Fruit fly (Drosophila melanogaster) Kc167 (cell line): ENCODE results near the gene olf413.

Source experiments
- Myc ChIP-seq: fragments of >200 bp; optimal IDR thresholded peaks from 2 replicates; lab custom pipeline; 2017; ENCODE audit warnings: missing external identifiers
- Sin3A ChIP-seq: fragments of >200 bp; optimal IDR thresholded peaks from 2 replicates; lab custom pipeline; 2018; ENCODE audit warnings: missing external identifiers
- h ChIP-seq: fragments of >200 bp; optimal IDR thresholded peaks from 3 replicates; lab custom pipeline; 2018; ENCODE audit warnings: missing external identifiers
- insv ChIP-seq: fragments of >200 bp; optimal IDR thresholded peaks from 3 replicates; lab custom pipeline; 2018; ENCODE audit warnings: missing external identifiers
- psq ChIP-seq: fragments of >200 bp; optimal IDR thresholded peaks from 2 replicates; lab custom pipeline; 2017; ENCODE audit warnings: missing external identifiers
- ttk ChIP-seq: sonication (Bioruptor generic); optimal IDR thresholded peaks from 2 replicates; lab custom pipeline; 2017; ENCODE audit warnings: missing external identifiers

The olf413 gene

dm6 chr3L:22135849-22136248, at the start of gene olf413:
Gene olf413 (plus strand): TSS chr3L:22136090.
- TF ChIP-seq psq (lab: Kevin White, UChicago): no peak
- no peak for TF ChIP-seq Sin3A
- TF ChIP-seq insv: no peak
- no peak for TF ChIP-seq ttk (lab: Kevin White, UChicago)
- no peak for TF ChIP-seq h (lab: Kevin White, UChicago)
- no peak for TF ChIP-seq Myc (lab: Kevin White, UChicago)

- TF ChIP-seq insv: no peak
- no peak for TF ChIP-seq ttk (lab: Kevin White, UChicago)
- TF ChIP-seq h (lab: Kevin White, UChicago): no peak
- no peak for TF ChIP-seq Myc (lab: Kevin White, UChicago)
- TF ChIP-seq psq (lab: Kevin White, UChicago): no peak
- TF ChIP-seq Sin3A: no peak
These were observed 44.6 kb upstream of the olf413 start for dm6 chr3L:22091339-22091738.

- TF ChIP-seq Sin3A: no peak
- TF ChIP-seq Myc (lab: Kevin White, UChicago): no peak
- TF ChIP-seq h (lab: Kevin White, UChicago): no peak
These were observed 41.5 kb upstream of the olf413 start for dm6 chr3L:22094308-22094866.

- TF ChIP-seq insv: no peak
- TF ChIP-seq Sin3A: no peak
- no peak for TF ChIP-seq h (lab: Kevin White, UChicago)
- TF ChIP-seq psq (lab: Kevin White, UChicago): no peak
- TF ChIP-seq ttk (lab: Kevin White, UChicago): no peak
- TF ChIP-seq Myc (lab: Kevin White, UChicago): no peak
These were observed 29.2 kb upstream of the olf413 start for dm6 chr3L:22106704-22107103.

dm6 chr3L:22109903-22110302, 26.0 kb upstream of the olf413 start:
- TF ChIP-seq Myc (lab: Kevin White, UChicago): no peak
- no peak for TF ChIP-seq ttk (lab: Kevin White, UChicago)
- no peak for TF ChIP-seq psq (lab: Kevin White, UChicago)
- TF ChIP-seq Sin3A: no peak
- no peak for TF ChIP-seq insv
- TF ChIP-seq h (lab: Kevin White, UChicago): no peak

- TF ChIP-seq h (lab: Kevin White, UChicago) (no peak), insv (no peak), ttk (lab: Kevin White, UChicago) (no peak), Myc (lab: Kevin White, UChicago) (no peak), Sin3A (no peak), psq (lab: Kevin White, UChicago) (no peak)
These were observed 22.7 kb upstream of the olf413 start for dm6 chr3L:22113186-22113585.

- TF ChIP-seq ttk (lab: Kevin White, UChicago) (no peak), insv (no peak), Myc (lab: Kevin White, UChicago) (no peak), h (lab: Kevin White, UChicago) (no peak), Sin3A (no peak), psq (lab: Kevin White, UChicago) (no peak)
These were observed 5.8 kb upstream of the olf413 start for dm6 chr3L:22129855-22130746.

- no peak for TF ChIP-seq insv
- no peak for TF ChIP-seq ttk (lab: Kevin White, UChicago)
- TF ChIP-seq Sin3A: no peak
- no peak for TF ChIP-seq h (lab: Kevin White, UChicago)
- no peak for TF ChIP-seq Myc (lab: Kevin White, UChicago)
- no peak for TF ChIP-seq psq (lab: Kevin White, UChicago)
These were observed 5.2 kb upstream of the olf413 start for dm6 chr3L:22130747-22131078.

dm6 chr3L:22132726-22133125, 3.2 kb upstream of the olf413 start:
- no peak for TF ChIP-seq Myc (lab: Kevin White, UChicago)
- no peak for TF ChIP-seq ttk (lab: Kevin White, UChicago)
- TF ChIP-seq psq (lab: Kevin White, UChicago): no peak
- no peak for TF ChIP-seq Sin3A
- no peak for TF ChIP-seq insv
- TF ChIP-seq h (lab: Kevin White, UChicago): no peak

- TF ChIP-seq h (lab: Kevin White, UChicago): no peak
- no peak for TF ChIP-seq Sin3A
- TF ChIP-seq ttk (lab: Kevin White, UChicago): no peak
- TF ChIP-seq psq (lab: Kevin White, UChicago): no peak
- no peak for TF ChIP-seq Myc (lab: Kevin White, UChicago)
- no peak for TF ChIP-seq insv
These were observed 1.5 kb upstream of the olf413 start for dm6 chr3L:22134378-22134777.

- no peak for TF ChIP-seq psq (lab: Kevin White, UChicago)
- TF ChIP-seq insv: no peak
- no peak for TF ChIP-seq h (lab: Kevin White, UChicago)
- no peak for TF ChIP-seq Myc (lab: Kevin White, UChicago)
- no peak for TF ChIP-seq Sin3A
- TF ChIP-seq ttk (lab: Kevin White, UChicago): no peak
These were observed 963 bp upstream of the olf413 start for dm6 chr3L:22134927-22135326.

dm6 chr3L:22136268-22136876, 482 bp downstream of the olf413 start:
- no peak for TF ChIP-seq psq (lab: Kevin White, UChicago)
- no peak for TF ChIP-seq h (lab: Kevin White, UChicago)
- no peak for TF ChIP-seq Myc (lab: Kevin White, UChicago)
- no peak for TF ChIP-seq ttk (lab: Kevin White, UChicago)
- TF ChIP-seq Sin3A: no peak
- TF ChIP-seq insv: no peak
